Worm (Caenorhabditis elegans) whole organism, young adult: ENCODE data around the gene str-93.

Experiments
- F49E8.2 ChIP-seq: sonication (generic microtip); optimal IDR thresholded peaks from 3 replicates; lab custom pipeline; 2017; ENCODE audit warnings: missing genetic modification characterization, mild to moderate bottlenecking, missing compliant biosample characterization, antibody characterized with exemption, moderate library complexity; ENCODE audit not compliant: insufficient read depth
- F57A8.1 ChIP-seq: fragments of 200-800 bp; sonication (Bioruptor generic); optimal IDR thresholded peaks from 2 replicates; lab custom pipeline; 2018; ENCODE audit warnings: mild to moderate bottlenecking, missing genetic modification characterization, moderate library complexity, missing compliant biosample characterization
- Y53F4B.3 ChIP-seq: fragments of 200-800 bp; sonication (Bioruptor generic); IDR thresholded peaks from 2 replicates; pipeline ENCODE4 v1.3.6; 2022; ENCODE audit warnings: missing genetic modification reagents, missing genetic modification characterization, missing compliant biosample characterization
- attf-5 ChIP-seq: fragments of 200-800 bp; sonication (Bioruptor generic); optimal IDR thresholded peaks from 2 replicates; lab custom pipeline; 2018; ENCODE audit warnings: mild to moderate bottlenecking, missing genetic modification characterization, missing compliant biosample characterization
- cebp-1 ChIP-seq, 2 experiments: fragments of 200-800 bp in 1 of 2; sonication (Bioruptor generic) in 1 of 2; sonication (generic microtip) in 1 of 2; IDR thresholded peaks in 1 of 2; optimal IDR thresholded peaks in 1 of 2; 2 replicates each; pipeline versions ENCODE4 v1.3.6 to Lab custom; 2017 to 2022; ENCODE audit warnings: missing compliant biosample characterization in 2 of 2, missing genetic modification characterization in 2 of 2, mild to moderate bottlenecking in 1 of 2, missing genetic modification reagents in 1 of 2, moderate library complexity in 1 of 2
- ceh-40 ChIP-seq: fragments of 200-800 bp; sonication (Bioruptor generic); IDR thresholded peaks from 2 replicates; pipeline ENCODE4 v1.3.6; 2022; ENCODE audit warnings: missing genetic modification characterization, missing compliant biosample characterization
- hlh-12 ChIP-seq: sonication (generic microtip); optimal IDR thresholded peaks from 2 replicates; lab custom pipeline; 2016; ENCODE audit warnings: missing genetic modification characterization, missing compliant biosample characterization
- lin-35 ChIP-seq, 3 experiments: fragments of 150-350 bp in 2 of 3; sonication (generic microtip) in 1 of 3; optimal IDR thresholded peaks; 2 replicates each; lab custom pipeline; 2014 to 2018; ENCODE audit warnings: missing biosample characterization in 3 of 3, missing genetic modification characterization in 3 of 3, missing genetic modification reagents in 3 of 3
- lir-1 ChIP-seq: fragments of 200-800 bp; sonication (Bioruptor generic); conservative IDR thresholded peaks from 2 replicates; pipeline ENCODE4 v1.3.6; 2022; ENCODE audit warnings: missing genetic modification reagents, missing genetic modification characterization, missing compliant biosample characterization
- lsl-1 ChIP-seq: fragments of 200-800 bp; sonication (Bioruptor generic); optimal IDR thresholded peaks from 2 replicates; lab custom pipeline; 2018; ENCODE audit warnings: mild to moderate bottlenecking, missing genetic modification characterization, moderate library complexity, missing compliant biosample characterization
- nfya-1 ChIP-seq: sonication (generic microtip); optimal IDR thresholded peaks from 2 replicates; lab custom pipeline; 2017; ENCODE audit warnings: antibody characterized with exemption, missing compliant biosample characterization, missing genetic modification characterization, borderline replicate concordance; ENCODE audit not compliant: insufficient read depth
- unc-62 ChIP-seq: fragments of 150-350 bp; optimal IDR thresholded peaks from 2 replicates; lab custom pipeline; 2014; ENCODE audit warnings: missing biosample characterization, missing genetic modification reagents, missing genetic modification characterization
- ztf-6 ChIP-seq: fragments of 200-800 bp; sonication (Bioruptor generic); IDR thresholded peaks from 2 replicates; pipeline ENCODE4 v1.3.6; 2022; ENCODE audit warnings: missing genetic modification reagents, missing genetic modification characterization, missing compliant biosample characterization

ce11 chrV:17686852-17687251 lies 13.6 kb upstream of the str-93 start, which contains the start of gene F59A1.18:
- TF ChIP-seq lir-1 (GFP tag; lab: Robert Waterston, UW) = no peak
- TF ChIP-seq unc-62 (GFP tag; lab: Kevin White, UChicago) = no peak
- no peak for TF ChIP-seq cebp-1 (GFP tag; IDR thresholded peaks at IDR 0.05; lab: Robert Waterston, UW)
- TF ChIP-seq cebp-1 (tag; optimal IDR thresholded peaks at IDR 0.05; lab: Kevin White, UChicago) = no peak
- TF ChIP-seq lsl-1 (GFP tag; lab: Kevin White, UChicago) = no peak
- no peak for TF ChIP-seq hlh-12 (tag; lab: Kevin White, UChicago)
- TF ChIP-seq Y53F4B.3 (GFP tag; lab: Robert Waterston, UW) = no peak
- no peak for TF ChIP-seq ztf-6 (GFP tag; lab: Robert Waterston, UW)
- no peak for TF ChIP-seq attf-5 (GFP tag; lab: Kevin White, UChicago)
- no peak for TF ChIP-seq nfya-1 (tag; lab: Kevin White, UChicago)
- TF ChIP-seq ceh-40 = no peak
- TF ChIP-seq lin-35 (GFP tag; optimal IDR thresholded peaks at IDR 0.05; lab: Kevin White, UChicago) = no peak
- no peak for TF ChIP-seq F57A8.1 (GFP tag; lab: Kevin White, UChicago)
- TF ChIP-seq F49E8.2 (tag; lab: Kevin White, UChicago) = no peak
